Fruit fly (Drosophila melanogaster): Measurements from ENCODE around the gene CG42798.

CG42798 gene

DNA sequence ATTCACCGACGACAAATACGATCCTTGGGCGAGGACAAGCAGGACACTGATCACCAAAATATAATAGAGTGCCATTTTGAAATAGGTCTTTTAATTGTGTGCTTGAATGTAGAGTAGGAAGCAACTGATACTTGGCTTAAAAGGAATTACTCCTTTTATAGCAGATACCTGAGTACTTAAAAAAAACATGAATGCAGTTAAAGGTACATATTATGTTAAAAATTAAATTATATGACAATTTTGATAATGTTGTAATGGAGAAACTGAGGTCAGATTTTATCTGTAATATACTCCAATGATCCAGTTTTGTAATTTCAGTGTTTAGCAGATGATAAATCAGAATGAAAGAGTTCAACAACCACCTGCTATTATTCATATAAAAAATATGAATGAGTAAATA is 15.6 kb downstream of the CG42798 start, which contains the start of gene CG14332:
Gene CG14332 (minus strand): TSS at position 101 of the 400 bp plus-strand sequence.
- TF ChIP-seq psq (GFP tag; optimal IDR thresholded peaks at IDR 0.05) (no peak), Hnf4 (GFP tag; optimal IDR thresholded peaks at IDR 0.05) (no peak), GATAd (GFP tag; optimal IDR thresholded peaks at IDR 0.05) (no peak), brk (GFP tag; optimal IDR thresholded peaks at IDR 0.05) (no peak), Dfd (GFP tag; optimal IDR thresholded peaks at IDR 0.05) (no peak), CG32264 (GFP tag; optimal IDR thresholded peaks at IDR 0.05) (no peak), sv (GFP tag; optimal IDR thresholded peaks at IDR 0.05) (no peak), Hr83 (GFP tag; optimal IDR thresholded peaks at IDR 0.05; ENCODE audit: poor library complexity, severe bottlenecking) (no peak), OdsH (GFP tag; optimal IDR thresholded peaks at IDR 0.05) (no peak), Hr78 (GFP tag; optimal IDR thresholded peaks at IDR 0.05) (no peak), Sp1 (GFP tag; optimal IDR thresholded peaks at IDR 0.05) (no peak), dl (GFP tag; optimal IDR thresholded peaks at IDR 0.05; ENCODE audit: insufficient read depth in 1 of 2, partially characterized antibody in 2 of 2) (no peak), dsf (GFP tag; optimal IDR thresholded peaks at IDR 0.05; ENCODE audit: borderline replicate concordance) (no peak), sage (GFP tag; optimal IDR thresholded peaks at IDR 0.05) (no peak), dmrt93B (GFP tag; optimal IDR thresholded peaks at IDR 0.05) (no peak), Dif (GFP tag; optimal IDR thresholded peaks at IDR 0.05; ENCODE audit: partially characterized antibody) (no peak), Abd-B (GFP tag; optimal IDR thresholded peaks at IDR 0.05) (no peak), pan (optimal IDR thresholded peaks at IDR 0.05) (no peak)

DNA sequence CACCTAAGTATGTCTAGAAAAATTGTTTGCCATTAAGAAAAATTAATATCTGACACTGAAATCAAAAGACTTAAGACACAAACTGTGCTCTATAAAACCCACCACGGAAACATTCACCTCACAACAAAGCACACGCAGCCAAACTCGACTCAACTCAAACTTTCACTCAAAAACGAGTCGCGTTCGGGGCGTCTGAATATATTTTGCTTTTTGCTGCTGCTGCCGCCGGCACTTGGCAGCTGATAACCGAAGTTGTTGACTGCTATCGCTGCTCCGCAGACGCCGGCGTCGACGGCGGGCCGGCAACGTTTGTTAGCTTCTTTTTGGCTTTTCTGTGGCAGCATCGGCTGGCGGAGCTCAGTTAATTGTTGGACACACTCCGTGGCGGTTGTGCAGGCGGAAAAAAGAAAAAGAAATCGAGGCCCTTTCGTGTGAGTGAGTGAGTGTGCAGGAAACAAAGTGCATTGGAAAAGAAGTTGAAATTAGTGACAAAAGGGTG is 19.0 kb downstream of the CG42798 start, which contains the start of gene cysu:
Gene cysu (plus strand): TSS at position 352 of the 499 bp plus-strand sequence.
- TF ChIP-seq dsf (GFP tag; optimal IDR thresholded peaks at IDR 0.05; ENCODE audit: borderline replicate concordance) (no peak), Sp1 (GFP tag; optimal IDR thresholded peaks at IDR 0.05) (no peak), HLH106 (tag; optimal IDR thresholded peaks at IDR 0.05) (no peak), CG9705 (GFP tag; optimal IDR thresholded peaks at IDR 0.05) (no peak), rgr (GFP tag; optimal IDR thresholded peaks at IDR 0.05) (no peak), Dif (GFP tag; optimal IDR thresholded peaks at IDR 0.05; ENCODE audit: partially characterized antibody) (no peak), brk (GFP tag; optimal IDR thresholded peaks at IDR 0.05) (no peak), usp (GFP tag; optimal IDR thresholded peaks at IDR 0.05) (no peak), Abd-B (GFP tag; optimal IDR thresholded peaks at IDR 0.05) (no peak), Hr83 (GFP tag; optimal IDR thresholded peaks at IDR 0.05; ENCODE audit: poor library complexity, severe bottlenecking) (no peak), Jra (GFP tag; optimal IDR thresholded peaks at IDR 0.05) (no peak), Mio (GFP tag; optimal IDR thresholded peaks at IDR 0.05) (no peak), fru (GFP tag; optimal IDR thresholded peaks at IDR 0.05) (no peak), sage (GFP tag; optimal IDR thresholded peaks at IDR 0.05) (no peak), dl (GFP tag; optimal IDR thresholded peaks at IDR 0.05; ENCODE audit: insufficient read depth in 1 of 2, partially characterized antibody in 2 of 2) (no peak), Hnf4 (GFP tag; optimal IDR thresholded peaks at IDR 0.05) (no peak), CrebA (GFP tag; optimal IDR thresholded peaks at IDR 0.05; ENCODE audit: borderline replicate concordance) (no peak), h (GFP tag; optimal IDR thresholded peaks at IDR 0.05) (no peak), Dfd (GFP tag; optimal IDR thresholded peaks at IDR 0.05) (no peak), woc (GFP tag; optimal IDR thresholded peaks at IDR 0.05) (no peak)

DNA sequence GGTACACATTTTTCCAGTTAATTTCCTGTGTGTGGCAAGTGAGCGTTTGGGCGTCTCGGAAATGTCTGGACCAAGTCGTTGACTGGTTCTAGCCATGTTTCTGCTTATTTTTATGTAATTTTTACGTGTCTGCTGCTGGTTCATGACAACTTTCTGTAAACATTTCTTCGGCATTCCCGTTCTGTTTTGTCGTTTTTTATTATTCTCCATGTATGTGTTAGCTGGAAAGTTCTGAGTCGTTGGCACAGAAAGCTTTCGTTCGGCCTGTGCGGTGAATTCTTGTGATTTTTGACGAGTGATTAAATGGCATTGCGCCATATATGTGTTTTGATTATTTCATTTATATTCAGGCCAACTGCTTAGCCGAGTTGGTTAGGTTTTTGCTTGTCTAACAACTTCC is 19.8 kb downstream of the CG42798 start:
- no peak for TF ChIP-seq N (GFP tag; optimal IDR thresholded peaks at IDR 0.05)
- TF ChIP-seq br (GFP tag; optimal IDR thresholded peaks at IDR 0.05), result no peak
- TF ChIP-seq ey (GFP tag; optimal IDR thresholded peaks at IDR 0.05), result no peak
- TF ChIP-seq CG9705 (GFP tag; optimal IDR thresholded peaks at IDR 0.05), result no peak
- TF ChIP-seq Jra (GFP tag; optimal IDR thresholded peaks at IDR 0.05), result no peak
- TF ChIP-seq Dfd (GFP tag; optimal IDR thresholded peaks at IDR 0.05), result no peak
- TF ChIP-seq foxo (GFP tag; optimal IDR thresholded peaks at IDR 0.05), result no peak
- no peak for TF ChIP-seq fru (GFP tag; optimal IDR thresholded peaks at IDR 0.05)
- TF ChIP-seq CG32264 (GFP tag; optimal IDR thresholded peaks at IDR 0.05), result no peak
- TF ChIP-seq Hr78 (GFP tag; optimal IDR thresholded peaks at IDR 0.05), result no peak
- TF ChIP-seq Sp1 (GFP tag; optimal IDR thresholded peaks at IDR 0.05), result no peak
- TF ChIP-seq Hr83 (GFP tag; optimal IDR thresholded peaks at IDR 0.05; ENCODE audit: poor library complexity, severe bottlenecking), result no peak
- no peak for TF ChIP-seq tai (GFP tag; optimal IDR thresholded peaks at IDR 0.05)

dm6 chr3R:17430481-17430880 is 24.0 kb downstream of the CG42798 start:
- no peak for TF ChIP-seq br (GFP tag; optimal IDR thresholded peaks at IDR 0.05)
- TF ChIP-seq brk (GFP tag; optimal IDR thresholded peaks at IDR 0.05), result no peak
- TF ChIP-seq tai (GFP tag; optimal IDR thresholded peaks at IDR 0.05), result no peak

All from whole organism, wandering third instar larva.